Worm (Caenorhabditis elegans): ENCODE results near the gene F58E6.6.

The F58E6.6 gene

DNA sequence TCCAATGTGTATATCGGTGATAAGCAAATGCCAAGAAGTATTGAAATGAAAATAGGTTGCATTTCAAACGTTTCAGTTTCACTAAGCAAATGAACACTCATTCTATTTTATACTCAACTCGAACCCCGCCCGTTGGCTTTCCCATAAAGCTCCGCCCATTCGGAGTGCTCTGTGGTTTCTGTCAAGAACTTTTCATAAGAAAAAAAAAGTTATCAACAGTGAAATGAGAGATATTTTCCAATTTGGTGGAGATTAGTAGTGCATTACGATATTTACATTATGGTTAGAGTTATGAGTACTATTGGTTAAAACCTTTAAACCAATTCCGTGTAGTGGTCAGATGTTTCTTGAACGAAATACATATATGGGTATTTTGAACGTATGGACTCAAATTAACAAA lies 2.5 kb downstream of the F58E6.6 start, which contains the start of gene F58E6.4:
Gene F58E6.4 (minus strand): TSS at position 101 of the 400 bp plus-strand sequence.
- no peak for TF ChIP-seq W03F9.2 (tag; optimal IDR thresholded peaks at IDR 0.05)
- no peak for TF ChIP-seq him-1 (tag; optimal IDR thresholded peaks at IDR 0.05)
- TF ChIP-seq dao-5 (tag; optimal IDR thresholded peaks at IDR 0.05) = no peak

DNA sequence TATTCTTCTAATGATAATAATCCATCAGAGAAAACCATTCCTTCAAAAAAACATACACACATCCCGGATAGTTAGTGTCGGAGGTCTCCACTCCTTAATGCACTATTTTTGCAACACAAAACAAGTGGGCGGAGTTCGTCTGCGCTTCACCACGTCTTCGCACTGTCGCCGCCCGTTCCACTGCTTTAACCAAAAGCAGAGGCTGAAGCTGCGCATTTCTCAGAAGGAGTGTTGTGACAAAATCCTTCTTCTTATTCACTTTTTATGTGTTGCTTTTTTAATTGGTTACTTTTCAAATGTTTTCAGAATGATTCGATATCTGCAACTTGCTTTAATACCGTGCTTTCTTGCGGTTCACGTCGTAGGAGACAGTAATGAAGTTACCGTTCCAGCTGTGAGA lies 7.9 kb downstream of the F58E6.6 start, which contains the start of gene F58E6.13:
Gene F58E6.13 (plus strand): TSS at position 301 of the 400 bp plus-strand sequence.
- TF ChIP-seq dao-5 (tag; optimal IDR thresholded peaks at IDR 0.05) (no peak), W03F9.2 (tag; optimal IDR thresholded peaks at IDR 0.05) (no peak), him-1 (tag; optimal IDR thresholded peaks at IDR 0.05) (no peak)

DNA sequence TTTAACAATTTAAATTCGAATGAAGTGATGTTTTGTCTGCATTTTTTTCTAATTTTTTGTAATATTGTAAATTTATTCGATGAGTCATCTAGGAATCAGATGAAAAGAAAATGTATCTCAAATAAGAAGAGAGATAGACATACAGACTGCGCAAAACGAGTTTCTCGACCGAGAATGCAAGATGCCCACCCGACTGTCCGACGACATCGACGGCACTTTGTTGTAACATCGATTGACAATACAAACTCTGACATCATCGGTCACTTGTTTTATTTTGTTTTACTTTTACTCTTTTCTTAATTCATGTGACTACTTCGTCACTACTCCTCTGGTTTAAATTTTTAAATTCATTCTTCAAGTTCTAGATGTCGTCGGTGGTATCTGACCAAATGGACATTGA lies 12.0 kb downstream of the F58E6.6 start, which contains the start of gene sta-2:
Gene sta-2 (plus strand): TSS at position 349 of the 400 bp plus-strand sequence.
- TF ChIP-seq dao-5 (tag; optimal IDR thresholded peaks at IDR 0.05) (no peak), W03F9.2 (tag; optimal IDR thresholded peaks at IDR 0.05) (no peak), him-1 (tag; optimal IDR thresholded peaks at IDR 0.05) (no peak)

DNA sequence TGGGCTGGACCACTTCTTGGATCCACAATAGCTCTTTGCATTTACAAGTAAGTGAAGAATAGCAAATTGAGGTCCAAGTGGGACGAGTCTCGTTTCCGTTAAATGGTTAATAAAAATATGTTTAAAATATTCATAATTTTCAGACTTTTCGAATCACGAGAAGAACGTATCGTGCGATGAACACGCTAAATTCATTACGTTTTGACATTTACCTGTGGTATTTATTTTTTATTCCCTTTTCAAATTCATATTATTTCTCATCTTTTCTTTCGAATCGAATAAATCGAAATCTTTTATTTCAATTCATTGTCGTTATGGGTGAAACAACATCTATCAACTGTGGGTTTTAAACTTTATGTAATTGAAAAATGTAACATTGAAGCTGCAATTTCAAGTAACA lies 13.4 kb downstream of the F58E6.6 start, which contains the start of gene marc-1:
Gene marc-1 (plus strand): TSS at position 301 of the 400 bp plus-strand sequence.
- no peak for TF ChIP-seq W03F9.2 (tag; optimal IDR thresholded peaks at IDR 0.05)
- TF ChIP-seq dao-5 (tag; optimal IDR thresholded peaks at IDR 0.05) = no peak
- no peak for TF ChIP-seq him-1 (tag; optimal IDR thresholded peaks at IDR 0.05)

DNA sequence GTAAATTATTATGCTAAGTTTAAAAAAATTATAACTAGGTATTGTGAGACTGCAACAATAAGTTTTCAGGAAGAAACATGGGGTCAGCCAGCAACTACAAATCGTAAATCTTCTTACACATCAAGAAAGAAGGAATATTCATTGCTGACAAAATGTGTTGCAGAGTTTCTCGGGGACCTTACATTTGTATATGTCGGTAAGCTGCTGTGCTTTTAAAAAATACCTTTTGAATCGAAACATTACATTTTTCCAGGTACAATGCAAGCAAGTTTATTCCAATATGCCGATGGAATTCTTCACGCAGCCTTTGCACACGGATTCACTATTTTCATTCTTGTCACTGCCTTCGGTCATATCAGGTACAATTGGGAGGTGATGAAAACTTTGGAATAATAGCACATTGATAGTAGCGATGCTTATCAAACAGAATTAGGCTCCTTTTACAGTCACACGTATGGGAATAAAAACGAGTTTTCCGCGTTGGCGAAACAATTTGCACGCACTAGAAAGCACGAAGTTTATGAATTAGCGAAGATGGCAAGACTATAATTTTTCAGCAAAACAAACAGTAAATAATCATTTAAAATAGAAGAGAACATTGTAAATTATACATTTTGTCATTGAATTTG lies 14.6 kb downstream of the F58E6.6 start:
- no peak for TF ChIP-seq him-1 (tag; optimal IDR thresholded peaks at IDR 0.05)
- TF ChIP-seq W03F9.2 (tag; optimal IDR thresholded peaks at IDR 0.05) = no peak
- no peak for TF ChIP-seq dao-5 (tag; optimal IDR thresholded peaks at IDR 0.05)

DNA sequence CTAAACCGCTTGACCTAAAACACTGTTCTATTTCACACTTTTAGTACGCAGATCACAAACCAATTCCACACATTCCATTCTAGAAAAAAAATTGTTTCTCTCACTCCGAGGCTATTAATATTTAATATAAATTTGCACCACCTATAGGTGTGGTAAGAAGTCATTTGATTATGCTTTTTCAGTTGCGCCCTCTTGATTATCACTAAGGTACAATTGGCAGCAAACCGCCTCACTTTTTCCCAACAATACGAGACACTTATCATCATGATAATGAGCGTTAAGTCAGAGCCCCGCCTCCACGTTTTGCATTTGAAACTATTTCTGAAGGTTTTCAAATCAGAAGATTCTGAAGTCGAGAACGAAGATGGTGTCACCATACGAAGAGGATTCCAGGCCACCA lies 15.5 kb downstream of the F58E6.6 start, which contains the start of gene aqp-4:
Gene aqp-4 (plus strand): TSS at position 270 of the 400 bp plus-strand sequence.
- TF ChIP-seq dao-5 (tag; optimal IDR thresholded peaks at IDR 0.05) = no peak
- no peak for TF ChIP-seq him-1 (tag; optimal IDR thresholded peaks at IDR 0.05)
- TF ChIP-seq W03F9.2 (tag; optimal IDR thresholded peaks at IDR 0.05) = no peak

DNA sequence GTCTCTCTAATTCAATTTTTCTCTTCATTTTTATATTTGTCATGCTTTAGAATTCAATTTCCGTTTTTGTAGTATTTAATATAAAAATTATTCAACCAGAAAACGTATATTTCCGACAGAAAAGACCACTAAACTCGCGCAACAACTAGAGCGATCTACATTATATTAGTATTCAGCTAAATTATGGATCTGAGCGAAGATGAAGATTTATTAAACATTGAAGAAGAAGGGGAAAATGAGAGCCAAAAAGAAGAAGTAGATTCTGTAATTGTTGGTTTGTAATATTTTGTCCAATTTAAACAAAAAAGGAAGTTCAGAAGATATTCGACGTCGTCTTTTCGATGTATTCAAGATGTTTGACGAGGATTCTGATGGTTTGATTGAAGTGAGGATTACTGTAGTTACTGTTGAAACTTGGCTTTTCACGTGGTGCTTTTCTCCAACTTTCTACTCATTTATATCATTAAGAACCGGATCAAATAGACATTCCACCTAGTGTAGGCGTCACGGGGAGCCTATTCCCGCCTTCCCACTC lies 18.8 kb downstream of the F58E6.6 start, which contains the start of gene cal-7:
Gene cal-7 (plus strand): TSS at position 184 of the 535 bp plus-strand sequence.
- no peak for TF ChIP-seq W03F9.2 (tag; optimal IDR thresholded peaks at IDR 0.05)
- TF ChIP-seq him-1 (tag; optimal IDR thresholded peaks at IDR 0.05) = no peak
- TF ChIP-seq dao-5 (tag; optimal IDR thresholded peaks at IDR 0.05) = no peak

DNA sequence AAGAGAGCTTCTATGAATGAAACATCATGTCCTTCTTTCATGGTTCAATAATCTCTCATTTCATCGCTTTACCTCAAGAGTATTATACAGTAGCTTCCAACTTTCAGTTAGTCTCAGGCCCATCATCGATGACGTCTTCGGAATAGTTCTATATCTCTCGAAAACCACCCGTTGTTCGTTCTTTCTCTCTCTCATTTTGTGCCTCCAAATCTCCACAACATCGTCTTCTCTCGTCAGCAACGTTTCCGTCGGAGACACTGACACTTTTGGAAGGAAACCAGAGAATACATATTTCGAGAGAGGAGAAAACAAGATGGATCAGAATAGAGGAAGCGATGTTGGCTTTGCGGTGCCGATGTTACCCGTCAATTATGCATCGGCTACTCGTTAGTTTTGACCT lies 21.0 kb downstream of the F58E6.6 start:
- no peak for TF ChIP-seq him-1 (tag; optimal IDR thresholded peaks at IDR 0.05)
- TF ChIP-seq W03F9.2 (tag; optimal IDR thresholded peaks at IDR 0.05) = no peak
- TF ChIP-seq dao-5 (tag; optimal IDR thresholded peaks at IDR 0.05) = no peak

DNA sequence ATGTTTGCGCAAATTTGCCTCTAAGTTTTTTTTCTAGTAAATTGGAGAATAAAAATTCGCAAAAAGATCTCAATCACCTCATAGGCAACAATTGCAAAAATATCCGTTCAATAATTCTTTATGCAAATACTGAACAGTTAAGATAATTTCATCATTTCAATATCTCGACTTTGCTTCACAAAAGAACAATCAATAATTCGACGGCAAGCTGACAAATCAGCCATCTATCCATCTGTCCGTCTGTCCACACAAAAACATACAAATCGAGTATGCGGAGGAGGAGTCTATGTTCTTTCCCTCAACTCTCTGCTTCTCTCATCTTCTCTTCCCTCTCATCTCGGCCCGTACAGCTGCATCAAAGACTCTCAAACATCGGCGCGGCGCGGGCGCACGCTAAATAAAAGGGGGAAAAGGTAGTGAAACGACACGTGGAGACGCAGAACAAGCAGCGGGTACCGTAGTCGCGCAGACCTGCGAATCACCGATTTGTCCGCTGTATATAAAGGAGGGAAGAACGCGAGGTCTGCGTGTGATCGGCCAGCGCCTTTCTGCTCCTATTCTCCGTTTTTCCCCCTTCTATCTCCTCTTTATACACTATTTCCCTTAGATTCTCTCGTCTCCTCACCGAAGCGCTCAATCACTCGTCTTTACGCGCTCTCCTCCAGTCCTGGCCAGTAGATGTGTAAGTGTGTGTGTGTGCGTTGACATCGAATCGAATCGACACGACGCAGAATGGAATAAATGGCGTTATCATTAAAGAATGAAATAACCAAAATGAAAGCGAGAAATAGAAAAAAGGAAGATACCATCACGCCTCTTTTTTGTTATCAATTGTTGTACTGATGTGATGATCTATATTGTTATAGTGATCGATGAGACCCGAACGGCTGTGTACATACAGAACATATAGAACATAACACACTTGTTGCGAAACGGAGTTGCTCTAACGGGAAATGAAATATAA lies 21.8 kb downstream of the F58E6.6 start:
- peak; percentile 39 for TF ChIP-seq dao-5 (tag; optimal IDR thresholded peaks at IDR 0.05)
- TF ChIP-seq W03F9.2 (tag; optimal IDR thresholded peaks at IDR 0.05) = peak; percentile 38
- TF ChIP-seq him-1 (tag; optimal IDR thresholded peaks at IDR 0.05) = peak; percentile 96

DNA sequence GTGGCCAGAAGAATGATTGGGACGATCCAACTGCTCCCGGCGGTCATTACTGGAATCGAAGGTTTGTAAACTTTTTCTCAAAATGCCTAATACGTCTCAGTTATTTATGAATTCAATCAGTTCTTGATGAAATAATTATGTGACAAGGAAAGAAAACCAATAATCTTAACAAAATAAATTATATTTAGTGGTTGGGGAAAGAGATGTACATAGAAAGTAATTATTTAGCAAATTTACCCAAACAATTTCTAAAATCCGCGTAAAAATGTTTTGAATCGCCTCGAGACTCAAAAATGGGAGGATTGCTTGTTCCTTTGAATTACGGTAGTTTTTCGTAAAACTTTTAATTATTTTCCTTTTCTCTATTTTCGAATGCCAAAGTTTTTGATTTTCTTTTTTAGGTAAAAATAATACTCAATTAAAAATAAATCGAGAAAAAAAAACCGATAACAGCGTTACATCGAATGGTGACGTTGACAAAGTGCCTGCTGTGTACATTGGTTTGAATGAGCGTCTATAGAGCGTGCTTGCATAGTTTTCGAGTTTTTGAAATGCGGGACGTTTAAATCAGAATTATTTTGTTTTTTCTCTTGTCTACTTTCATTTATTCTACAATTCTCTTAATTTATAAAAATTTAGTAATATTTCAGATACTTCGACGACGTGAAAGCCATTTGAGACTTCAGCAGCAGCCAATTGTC lies 23.2 kb downstream of the F58E6.6 start, which contains the start of the genes aagr-3 and drap-1:
Gene aagr-3 (minus strand): TSS at position 51 of the 701 bp plus-strand sequence.
Gene drap-1 (plus strand): TSS at position 645 of the 701 bp plus-strand sequence.
- peak; percentile 28 for TF ChIP-seq W03F9.2 (tag; optimal IDR thresholded peaks at IDR 0.05)
- TF ChIP-seq him-1 (tag; optimal IDR thresholded peaks at IDR 0.05) = no peak
- no peak for TF ChIP-seq dao-5 (tag; optimal IDR thresholded peaks at IDR 0.05)

DNA sequence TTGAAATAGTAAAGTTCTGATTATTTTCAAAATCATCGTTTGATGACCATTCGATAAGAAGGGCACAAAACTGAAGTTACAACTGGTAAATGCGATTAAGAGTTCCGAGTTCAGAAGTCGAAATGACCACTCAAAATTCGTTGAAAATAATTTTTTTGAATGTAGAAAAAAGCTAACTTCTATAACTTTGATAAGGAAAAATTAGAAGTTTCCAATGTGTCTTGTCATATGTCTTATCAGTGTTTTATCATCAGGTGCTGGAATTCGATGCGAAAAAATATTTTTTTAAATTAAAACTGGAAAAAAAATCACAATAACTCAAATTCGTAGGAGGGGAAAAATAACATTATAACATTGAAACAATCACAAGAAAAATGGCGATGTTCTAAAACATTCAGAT lies 27.1 kb downstream of the F58E6.6 start:
- TF ChIP-seq W03F9.2 (tag; optimal IDR thresholded peaks at IDR 0.05) (no peak), him-1 (tag; optimal IDR thresholded peaks at IDR 0.05) (no peak), dao-5 (tag; optimal IDR thresholded peaks at IDR 0.05) (no peak)

DNA sequence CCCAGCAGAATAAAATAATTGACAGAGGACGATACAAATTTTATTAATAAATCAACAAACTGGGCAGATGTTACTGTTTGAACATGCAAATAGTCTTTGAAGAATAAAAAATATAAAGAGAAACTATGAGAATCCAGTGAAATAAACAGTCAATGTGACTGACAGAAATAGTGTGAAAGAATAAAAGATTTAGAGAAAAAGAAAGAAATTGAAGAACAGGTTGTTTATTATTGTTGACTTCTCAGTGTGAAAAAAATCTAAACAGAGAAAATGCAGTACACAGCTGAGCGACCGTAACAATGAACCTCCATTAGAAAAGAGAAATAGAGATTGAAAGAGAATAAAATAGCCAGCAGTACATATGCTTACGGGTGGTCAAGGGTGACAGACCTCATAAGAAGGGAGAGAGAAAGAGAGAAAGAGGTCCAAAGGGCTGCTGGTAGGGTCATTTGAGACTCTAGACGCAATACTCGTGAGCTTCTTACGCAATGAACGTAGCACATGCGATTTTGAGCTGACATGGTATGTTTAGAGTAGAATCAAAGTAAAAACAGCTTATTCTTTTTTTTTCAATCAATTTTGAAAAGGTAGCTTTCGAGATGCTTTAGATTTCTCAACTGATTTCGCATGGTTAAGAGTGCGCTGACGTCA lies 28.7 kb downstream of the F58E6.6 start, which contains the start of gene slcr-46.3:
Gene slcr-46.3 (minus strand): TSS at position 86 of the 651 bp plus-strand sequence.
- TF ChIP-seq him-1 (tag; optimal IDR thresholded peaks at IDR 0.05) = no peak
- TF ChIP-seq W03F9.2 (tag; optimal IDR thresholded peaks at IDR 0.05) = no peak
- no peak for TF ChIP-seq dao-5 (tag; optimal IDR thresholded peaks at IDR 0.05)

Data from whole organism, L4/young adult.